Worm (Caenorhabditis elegans): Measurements from ENCODE around the gene cyp-35A2.

DNA sequence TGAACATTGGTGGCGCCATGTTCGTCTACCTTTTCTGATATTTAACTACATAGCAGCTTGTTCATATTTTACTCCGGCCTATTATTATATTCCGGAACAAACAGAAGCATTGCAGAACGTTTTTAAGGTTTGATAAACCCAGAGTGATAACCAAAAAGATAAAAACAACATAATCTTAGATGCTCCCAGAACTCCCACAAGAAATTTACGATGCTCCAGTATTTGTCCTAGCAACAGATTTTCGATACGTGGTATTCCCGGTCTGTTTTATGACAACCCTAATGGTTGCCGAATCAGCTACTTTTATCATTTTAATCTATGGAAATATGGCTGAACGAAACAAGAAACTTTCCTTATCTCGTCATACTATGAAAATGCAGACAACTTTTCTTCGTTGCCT, 10.4 kb downstream of the cyp-35A2 start:
- no peak for TF ChIP-seq him-1 (tag; optimal IDR thresholded peaks at IDR 0.05)
- TF ChIP-seq W03F9.2 (tag; optimal IDR thresholded peaks at IDR 0.05) = no peak
- TF ChIP-seq dao-5 (tag; optimal IDR thresholded peaks at IDR 0.05) = no peak
